Worm (Caenorhabditis elegans): ENCODE measurements around the gene avr-15.

The avr-15 gene

DNA sequence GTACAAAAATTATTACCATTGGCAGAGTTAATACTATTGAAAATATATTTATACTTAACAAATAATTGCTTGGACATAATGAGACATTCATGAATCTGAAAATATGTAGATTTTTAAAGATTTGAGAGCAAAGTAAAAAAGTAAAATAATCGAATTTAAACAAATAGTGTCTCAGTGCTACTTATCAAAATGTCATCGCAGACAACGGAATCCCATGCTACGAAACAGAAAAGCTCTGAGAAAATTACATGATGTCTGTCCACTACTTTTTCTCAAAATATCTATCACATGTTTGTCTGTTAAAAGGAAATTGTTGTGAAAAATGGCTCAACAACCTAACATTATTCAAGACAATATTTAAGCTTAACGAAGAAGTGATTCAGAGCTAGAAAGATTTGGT is 27.2 kb downstream of the avr-15 start, which contains the start of gene T10G3.4:
Gene T10G3.4, minus strand, starts transcription at position 101 of the 400 bp plus-strand sequence.
- TF ChIP-seq ztf-29 (GFP tag; IDR thresholded peaks at IDR 0.05) = no peak
- TF ChIP-seq ztf-23 (GFP tag; IDR thresholded peaks at IDR 0.05) = no peak
- no peak for TF ChIP-seq flt-1 (GFP tag; IDR thresholded peaks at IDR 0.05)
- no peak for TF ChIP-seq cog-1 (tag; optimal IDR thresholded peaks at IDR 0.05)
- no peak for TF ChIP-seq tab-1 (GFP tag; IDR thresholded peaks at IDR 0.05)
- no peak for TF ChIP-seq T22C8.4 (GFP tag; IDR thresholded peaks at IDR 0.05)
- TF ChIP-seq ref-1 (GFP tag; conservative IDR thresholded peaks at IDR 0.05) = no peak
- no peak for TF ChIP-seq med-1 (GFP tag; optimal IDR thresholded peaks at IDR 0.05; ENCODE audit: insufficient read depth)
- TF ChIP-seq klf-2 (GFP tag; conservative IDR thresholded peaks at IDR 0.05) = no peak

DNA sequence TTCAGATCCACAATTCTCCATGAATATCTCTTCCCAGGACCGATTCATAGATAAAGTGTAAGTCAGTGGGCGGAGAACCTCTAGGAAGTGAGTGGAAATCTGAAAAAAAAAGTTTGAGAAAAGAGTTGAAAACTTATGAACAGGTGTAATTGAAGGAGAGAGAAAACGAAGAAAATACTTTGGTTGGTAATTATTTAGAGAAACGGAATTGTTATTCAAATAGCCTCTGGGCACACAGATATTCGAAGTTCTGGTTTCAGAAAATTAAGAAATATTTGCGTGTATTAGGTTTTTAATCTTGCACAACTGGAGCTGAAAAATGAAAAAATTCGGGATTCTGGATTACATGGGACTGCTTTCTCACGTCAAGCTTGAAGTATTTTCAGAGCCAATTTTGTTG is 31.8 kb downstream of the avr-15 start, which contains the start of gene T10G3.2:
Gene T10G3.2, minus strand, starts transcription at position 101 of the 400 bp plus-strand sequence.
- TF ChIP-seq tab-1 (GFP tag; IDR thresholded peaks at IDR 0.05) (no peak), ref-1 (GFP tag; conservative IDR thresholded peaks at IDR 0.05) (no peak), flt-1 (GFP tag; IDR thresholded peaks at IDR 0.05) (no peak), ztf-29 (GFP tag; IDR thresholded peaks at IDR 0.05) (no peak), med-1 (GFP tag; optimal IDR thresholded peaks at IDR 0.05; ENCODE audit: insufficient read depth) (no peak)

DNA sequence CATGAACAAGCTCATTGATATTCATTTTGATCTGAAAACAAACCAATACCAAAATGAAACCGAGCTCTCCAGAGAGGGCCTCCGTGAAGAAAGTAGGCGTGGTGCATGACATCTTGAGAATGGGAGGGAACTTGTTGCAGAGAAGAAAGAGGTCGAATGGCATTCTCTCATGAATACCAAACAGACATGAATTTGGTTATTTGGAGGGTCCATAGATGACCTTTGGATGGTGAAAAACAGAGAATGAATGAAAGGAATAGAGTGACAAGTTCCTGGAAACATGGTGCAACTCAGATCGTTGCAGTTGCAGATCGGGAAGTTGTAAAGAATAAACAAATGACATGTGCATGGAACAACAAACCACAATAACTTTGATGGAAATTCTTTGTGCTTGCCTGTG is 35.2 kb downstream of the avr-15 start, which contains the start of gene T10G3.8:
Gene T10G3.8, minus strand, starts transcription at position 101 of the 400 bp plus-strand sequence.
- no peak for TF ChIP-seq klf-2 (GFP tag; conservative IDR thresholded peaks at IDR 0.05)
- no peak for TF ChIP-seq med-1 (GFP tag; optimal IDR thresholded peaks at IDR 0.05; ENCODE audit: insufficient read depth)
- TF ChIP-seq flt-1 (GFP tag; IDR thresholded peaks at IDR 0.05) = no peak
- no peak for TF ChIP-seq T22C8.4 (GFP tag; IDR thresholded peaks at IDR 0.05)
- no peak for TF ChIP-seq cog-1 (tag; optimal IDR thresholded peaks at IDR 0.05)
- TF ChIP-seq ztf-29 (GFP tag; IDR thresholded peaks at IDR 0.05) = no peak
- no peak for TF ChIP-seq ref-1 (GFP tag; conservative IDR thresholded peaks at IDR 0.05)
- TF ChIP-seq ztf-23 (GFP tag; IDR thresholded peaks at IDR 0.05) = no peak
- no peak for TF ChIP-seq tab-1 (GFP tag; IDR thresholded peaks at IDR 0.05)

DNA sequence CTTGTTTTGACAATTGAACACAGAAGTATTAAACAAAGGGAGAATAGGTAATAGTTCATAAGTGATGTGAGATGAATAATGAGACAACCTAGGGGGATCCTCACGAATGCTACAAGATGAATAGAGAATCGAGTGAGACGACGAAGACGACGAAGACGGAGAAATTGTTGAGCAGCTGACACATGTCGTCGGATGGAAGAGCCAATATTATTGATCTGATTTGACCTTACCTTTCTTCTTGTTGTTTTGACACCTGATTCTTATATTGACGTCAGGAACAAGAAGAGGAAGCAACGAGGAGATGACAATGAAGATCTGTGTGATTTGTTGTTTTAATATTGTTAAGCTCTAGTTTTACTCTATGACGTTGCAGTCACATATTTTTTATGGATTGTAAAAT is 38.1 kb downstream of the avr-15 start, which contains the start of gene T10G3.1:
Gene T10G3.1, minus strand, starts transcription at position 213 of the 400 bp plus-strand sequence.
- no peak for TF ChIP-seq flt-1 (GFP tag; IDR thresholded peaks at IDR 0.05)
- no peak for TF ChIP-seq ztf-23 (GFP tag; IDR thresholded peaks at IDR 0.05)
- TF ChIP-seq T22C8.4 (GFP tag; IDR thresholded peaks at IDR 0.05) = no peak
- TF ChIP-seq ref-1 (GFP tag; conservative IDR thresholded peaks at IDR 0.05) = no peak
- TF ChIP-seq cog-1 (tag; optimal IDR thresholded peaks at IDR 0.05) = no peak
- TF ChIP-seq tab-1 (GFP tag; IDR thresholded peaks at IDR 0.05) = no peak
- TF ChIP-seq med-1 (GFP tag; optimal IDR thresholded peaks at IDR 0.05; ENCODE audit: insufficient read depth) = no peak
- TF ChIP-seq klf-2 (GFP tag; conservative IDR thresholded peaks at IDR 0.05) = no peak
- TF ChIP-seq ztf-29 (GFP tag; IDR thresholded peaks at IDR 0.05) = no peak

DNA sequence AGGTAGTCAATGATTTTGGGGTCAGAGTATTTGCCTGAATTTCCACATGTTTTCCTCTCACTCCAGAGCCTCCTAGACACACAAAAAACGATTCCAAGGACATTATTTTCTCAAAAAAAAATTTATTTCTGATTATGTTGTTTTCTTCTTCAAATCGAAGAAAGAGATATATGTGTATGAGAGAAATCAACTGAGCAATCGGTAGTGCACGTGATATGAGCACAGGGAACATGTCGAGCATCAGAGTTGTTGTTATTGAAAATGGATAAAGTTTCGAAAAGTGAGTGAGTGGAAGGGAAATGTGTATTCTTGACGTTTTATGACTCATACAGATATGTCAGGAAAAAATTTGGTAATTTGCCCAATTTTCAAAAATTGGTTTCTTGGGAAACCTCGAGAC is 39.5 kb downstream of the avr-15 start:
- TF ChIP-seq T22C8.4 (GFP tag; IDR thresholded peaks at IDR 0.05) (no peak), ztf-29 (GFP tag; IDR thresholded peaks at IDR 0.05) (no peak), cog-1 (tag; optimal IDR thresholded peaks at IDR 0.05) (no peak), med-1 (GFP tag; optimal IDR thresholded peaks at IDR 0.05; ENCODE audit: insufficient read depth) (no peak), tab-1 (GFP tag; IDR thresholded peaks at IDR 0.05) (no peak), ztf-23 (GFP tag; IDR thresholded peaks at IDR 0.05) (no peak)

DNA sequence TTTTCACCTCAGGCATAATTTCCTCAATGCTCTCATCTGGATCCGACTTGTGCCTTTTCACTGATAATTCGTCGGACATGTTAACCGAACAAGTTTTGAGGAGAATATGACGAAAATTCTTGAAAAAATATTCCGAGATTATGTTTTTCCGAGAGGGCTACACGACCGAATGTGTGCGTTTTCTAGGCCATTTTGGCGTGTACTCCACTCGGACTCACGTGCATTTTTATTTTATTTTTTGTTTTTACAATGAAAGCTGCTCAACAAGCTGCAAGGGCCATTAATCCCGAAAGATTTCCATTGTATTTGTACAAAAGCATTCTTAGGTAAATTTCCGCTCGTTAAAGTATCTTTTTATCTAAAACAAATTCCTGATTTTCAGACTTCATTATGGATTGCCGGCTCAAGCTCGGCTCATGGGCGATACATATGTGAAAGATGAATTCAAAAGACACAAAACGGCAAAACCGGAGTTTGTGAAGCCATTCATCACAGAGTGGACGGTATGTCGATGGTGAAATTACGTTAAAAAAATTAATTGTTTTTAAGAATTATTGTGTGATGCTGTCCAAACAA is 43.2 kb downstream of the avr-15 start, which contains the start of the genes F25H9.6 and F25H9.7:
Gene F25H9.6, minus strand, starts transcription at position 172 of the 576 bp plus-strand sequence.
Gene F25H9.7, plus strand, starts transcription at position 187 of the 576 bp plus-strand sequence.
- TF ChIP-seq ref-1 (GFP tag; conservative IDR thresholded peaks at IDR 0.05) = no peak
- peak; percentile 76; the same call in 1 of the 2 replicates for TF ChIP-seq ztf-23 (GFP tag; IDR thresholded peaks at IDR 0.05)
- TF ChIP-seq flt-1 (GFP tag; IDR thresholded peaks at IDR 0.05) = peak; percentile 65; the same call in 1 of the 2 replicates
- TF ChIP-seq ztf-29 (GFP tag; IDR thresholded peaks at IDR 0.05) = no peak
- peak; percentile 31 for TF ChIP-seq cog-1 (tag; optimal IDR thresholded peaks at IDR 0.05)

DNA sequence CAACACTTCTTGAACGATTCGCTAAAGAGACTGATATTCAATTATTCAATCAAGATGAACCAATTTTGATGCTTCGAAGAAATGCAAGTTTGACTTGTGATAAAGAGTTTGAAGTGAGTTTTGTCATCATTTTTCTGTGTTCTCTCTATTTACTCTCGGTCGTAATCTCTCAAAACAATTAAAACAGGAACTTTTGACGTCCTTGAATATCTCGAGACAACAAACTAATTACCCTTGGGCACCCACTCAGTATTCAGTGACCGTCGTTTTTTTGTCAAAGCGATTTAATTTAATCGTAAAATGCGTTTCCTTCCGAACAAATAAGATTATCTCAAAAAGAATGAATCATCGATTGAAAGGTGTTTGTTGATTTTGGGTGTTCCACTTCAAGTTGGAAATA is 47.4 kb downstream of the avr-15 start:
- TF ChIP-seq cog-1 (tag; optimal IDR thresholded peaks at IDR 0.05) = no peak
- TF ChIP-seq tab-1 (GFP tag; IDR thresholded peaks at IDR 0.05) = no peak
- no peak for TF ChIP-seq med-1 (GFP tag; optimal IDR thresholded peaks at IDR 0.05; ENCODE audit: insufficient read depth)
- no peak for TF ChIP-seq T22C8.4 (GFP tag; IDR thresholded peaks at IDR 0.05)
- TF ChIP-seq ref-1 (GFP tag; conservative IDR thresholded peaks at IDR 0.05) = no peak
- TF ChIP-seq klf-2 (GFP tag; conservative IDR thresholded peaks at IDR 0.05) = no peak
- TF ChIP-seq ztf-23 (GFP tag; IDR thresholded peaks at IDR 0.05) = no peak
- no peak for TF ChIP-seq ztf-29 (GFP tag; IDR thresholded peaks at IDR 0.05)
- TF ChIP-seq flt-1 (GFP tag; IDR thresholded peaks at IDR 0.05) = no peak

DNA sequence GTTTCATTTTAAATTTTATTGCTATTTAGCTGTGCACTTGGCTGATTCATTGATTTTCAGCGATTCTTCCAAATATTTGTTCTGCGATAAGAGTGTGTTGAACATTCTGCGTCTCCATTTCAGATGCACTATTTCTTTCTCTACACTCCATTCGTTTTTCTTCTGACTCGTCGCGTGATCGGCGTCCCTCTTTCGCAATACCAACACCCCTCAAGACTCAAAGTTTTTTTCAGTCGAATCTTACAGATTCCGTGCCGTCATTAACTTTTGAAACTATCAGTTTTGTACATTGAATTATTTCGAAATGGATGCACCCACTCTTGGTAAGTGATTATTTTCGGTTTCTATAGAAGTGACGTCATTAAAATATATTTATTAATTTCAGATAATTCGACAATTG is 48.5 kb downstream of the avr-15 start, which contains the start of gene frm-10:
Gene frm-10, plus strand, starts transcription at position 234 of the 400 bp plus-strand sequence.
- TF ChIP-seq ref-1 (GFP tag; conservative IDR thresholded peaks at IDR 0.05) = no peak
- no peak for TF ChIP-seq cog-1 (tag; optimal IDR thresholded peaks at IDR 0.05)
- no peak for TF ChIP-seq med-1 (GFP tag; optimal IDR thresholded peaks at IDR 0.05; ENCODE audit: insufficient read depth)
- TF ChIP-seq ztf-23 (GFP tag; IDR thresholded peaks at IDR 0.05) = no peak
- no peak for TF ChIP-seq T22C8.4 (GFP tag; IDR thresholded peaks at IDR 0.05)
- no peak for TF ChIP-seq flt-1 (GFP tag; IDR thresholded peaks at IDR 0.05)
- no peak for TF ChIP-seq tab-1 (GFP tag; IDR thresholded peaks at IDR 0.05)
- no peak for TF ChIP-seq klf-2 (GFP tag; conservative IDR thresholded peaks at IDR 0.05)
- no peak for TF ChIP-seq ztf-29 (GFP tag; IDR thresholded peaks at IDR 0.05)

DNA sequence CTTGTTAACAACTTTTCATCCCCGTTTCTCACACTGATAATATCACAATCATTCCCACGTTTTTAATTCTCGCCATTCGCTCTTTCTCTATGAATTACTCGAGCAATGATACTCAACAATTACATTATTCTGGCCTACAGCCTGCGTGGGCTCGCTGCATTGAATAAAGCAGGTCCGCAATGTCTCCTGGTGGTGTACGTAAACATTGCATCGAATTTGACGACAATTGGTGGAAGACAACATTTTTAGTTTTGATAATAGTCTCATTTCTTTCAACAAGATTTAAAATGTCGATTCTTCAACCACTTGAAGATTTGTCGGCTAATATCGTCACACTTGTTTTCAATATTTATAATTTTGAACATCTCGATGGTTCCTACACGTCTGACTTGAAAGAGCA is 52.2 kb downstream of the avr-15 start, which contains the start of gene bath-39:
Gene bath-39, plus strand, starts transcription at position 137 of the 400 bp plus-strand sequence.
- TF ChIP-seq ref-1 (GFP tag; conservative IDR thresholded peaks at IDR 0.05) = no peak
- TF ChIP-seq T22C8.4 (GFP tag; IDR thresholded peaks at IDR 0.05) = no peak
- TF ChIP-seq cog-1 (tag; optimal IDR thresholded peaks at IDR 0.05) = no peak
- TF ChIP-seq flt-1 (GFP tag; IDR thresholded peaks at IDR 0.05) = no peak
- TF ChIP-seq med-1 (GFP tag; optimal IDR thresholded peaks at IDR 0.05; ENCODE audit: insufficient read depth) = no peak
- TF ChIP-seq ztf-29 (GFP tag; IDR thresholded peaks at IDR 0.05) = no peak
- no peak for TF ChIP-seq tab-1 (GFP tag; IDR thresholded peaks at IDR 0.05)
- TF ChIP-seq ztf-23 (GFP tag; IDR thresholded peaks at IDR 0.05) = no peak
- no peak for TF ChIP-seq klf-2 (GFP tag; conservative IDR thresholded peaks at IDR 0.05)
